Fruit fly (Drosophila melanogaster) whole organism, embryonic: ENCODE data around the gene Jhbp1.

Source experiments
- Abd-B ChIP-seq: fragments of 200-800 bp; sonication (Bioruptor generic); optimal IDR thresholded peaks from 2 replicates; lab custom pipeline; 2018; ENCODE audit warnings: missing biosample characterization, mild to moderate bottlenecking, missing genetic modification characterization, moderate library complexity
- Bdp1 ChIP-seq: fragments of 200-800 bp; sonication (Bioruptor generic); optimal IDR thresholded peaks from 3 replicates; lab custom pipeline; 2016; ENCODE audit warnings: missing biosample characterization, missing genetic modification characterization
- CG10431 ChIP-seq: fragments of 200-800 bp; sonication (Bioruptor generic); optimal IDR thresholded peaks from 3 replicates; lab custom pipeline; 2018; ENCODE audit warnings: missing biosample characterization, mild to moderate bottlenecking, missing genetic modification characterization
- CG10979 ChIP-seq: fragments of 200-800 bp; sonication (Bioruptor generic); optimal IDR thresholded peaks from 2 replicates; lab custom pipeline; 2018; ENCODE audit warnings: missing biosample characterization, mild to moderate bottlenecking, missing genetic modification characterization, moderate library complexity
- CG12104 ChIP-seq: fragments of 200-800 bp; sonication (Bioruptor generic); optimal IDR thresholded peaks from 3 replicates; lab custom pipeline; 2016; ENCODE audit warnings: missing biosample characterization, missing genetic modification characterization
- CG12659 ChIP-seq: fragments of 200-800 bp; sonication (Bioruptor generic); optimal IDR thresholded peaks from 3 replicates; lab custom pipeline; 2017; ENCODE audit warnings: mild to moderate bottlenecking, missing biosample characterization, missing genetic modification reagents, missing genetic modification characterization
- CG12744 ChIP-seq: fragments of 200-800 bp; sonication (Bioruptor generic); optimal IDR thresholded peaks from 2 replicates; lab custom pipeline; 2016; ENCODE audit warnings: missing biosample characterization, missing genetic modification characterization
- CG13424 ChIP-seq: fragments of 200-800 bp; sonication (Bioruptor generic); optimal IDR thresholded peaks from 2 replicates; lab custom pipeline; 2019; ENCODE audit warnings: missing biosample characterization, mild to moderate bottlenecking, missing genetic modification characterization, moderate library complexity
- CG15696 ChIP-seq: fragments of 200-800 bp; sonication (Bioruptor generic); optimal IDR thresholded peaks from 2 replicates; lab custom pipeline; 2019; ENCODE audit warnings: missing biosample characterization, mild to moderate bottlenecking, missing genetic modification characterization, moderate library complexity
- CG1603 ChIP-seq: fragments of 200-800 bp; sonication (Bioruptor generic); optimal IDR thresholded peaks from 2 replicates; lab custom pipeline; 2019; ENCODE audit warnings: missing biosample characterization, mild to moderate bottlenecking, missing genetic modification characterization, moderate library complexity
- CG16815 ChIP-seq: fragments of 200-800 bp; sonication (Bioruptor generic); optimal IDR thresholded peaks from 3 replicates; lab custom pipeline; 2017; ENCODE audit warnings: missing biosample characterization, mild to moderate bottlenecking, missing genetic modification characterization
- CG32772 ChIP-seq: fragments of 200-800 bp; sonication (Bioruptor generic); IDR thresholded peaks from 2 replicates; pipeline ENCODE4 v1.3.6; 2022; ENCODE audit warnings: missing biosample characterization, missing genetic modification characterization
- CG33557 ChIP-seq: fragments of 200-800 bp; sonication (Bioruptor generic); optimal IDR thresholded peaks from 2 replicates; lab custom pipeline; 2019; ENCODE audit warnings: missing biosample characterization, mild to moderate bottlenecking, missing genetic modification characterization, moderate library complexity
- CG4707 ChIP-seq: fragments of 200-800 bp; sonication (Bioruptor generic); optimal IDR thresholded peaks from 2 replicates; lab custom pipeline; 2018; ENCODE audit warnings: missing biosample characterization, mild to moderate bottlenecking, missing genetic modification characterization, moderate library complexity
- CG4730 ChIP-seq: fragments of 200-800 bp; sonication (Bioruptor generic); IDR thresholded peaks from 2 replicates; pipeline ENCODE4 v1.3.6; 2022; ENCODE audit warnings: missing biosample characterization, missing genetic modification characterization
- CG5180 ChIP-seq: fragments of 200-800 bp; sonication (Bioruptor generic); optimal IDR thresholded peaks from 3 replicates; lab custom pipeline; 2017; ENCODE audit warnings: missing biosample characterization, missing genetic modification characterization, mild to moderate bottlenecking, moderate library complexity, missing genetic modification reagents
- CG6654 ChIP-seq: fragments of 200-800 bp; sonication (Bioruptor generic); optimal IDR thresholded peaks from 2 replicates; lab custom pipeline; 2017; ENCODE audit warnings: missing biosample characterization, mild to moderate bottlenecking, missing genetic modification characterization
- CG6765 ChIP-seq: fragments of 200-800 bp; sonication (Bioruptor generic); optimal IDR thresholded peaks from 3 replicates; lab custom pipeline; 2017; ENCODE audit warnings: missing biosample characterization, mild to moderate bottlenecking, missing genetic modification characterization
- CG7271 ChIP-seq: fragments of 200-800 bp; sonication (Bioruptor generic); optimal IDR thresholded peaks from 2 replicates; lab custom pipeline; 2018; ENCODE audit warnings: missing biosample characterization, mild to moderate bottlenecking, missing genetic modification characterization, moderate library complexity
- CG8478 ChIP-seq: fragments of >200 bp; optimal IDR thresholded peaks from 2 replicates; lab custom pipeline; 2018
- CG9727 ChIP-seq: fragments of 200-800 bp; sonication (Bioruptor generic); optimal IDR thresholded peaks from 3 replicates; lab custom pipeline; 2017; ENCODE audit warnings: missing biosample characterization, mild to moderate bottlenecking, missing genetic modification characterization
- CrebB ChIP-seq: fragments of 200-800 bp; sonication (Bioruptor generic); optimal IDR thresholded peaks from 3 replicates; lab custom pipeline; 2018; ENCODE audit warnings: missing biosample characterization, mild to moderate bottlenecking, missing genetic modification characterization
- Deaf1 ChIP-seq: fragments of 200-800 bp; optimal IDR thresholded peaks from 3 replicates; lab custom pipeline; 2019; ENCODE audit warnings: missing biosample characterization, mild to moderate bottlenecking, missing genetic modification characterization, moderate library complexity
- Gug ChIP-seq: fragments of 200-800 bp; sonication (Bioruptor generic); IDR thresholded peaks from 4 replicates; pipeline ENCODE4 v1.3.6; 2022; ENCODE audit warnings: missing biosample characterization, missing genetic modification characterization
- HLH4C ChIP-seq: fragments of 200-800 bp; sonication (Bioruptor generic); IDR thresholded peaks from 3 replicates; pipeline ENCODE4 v1.3.6; 2022; ENCODE audit warnings: missing biosample characterization, missing genetic modification characterization; ENCODE audit not compliant: partially characterized antibody
- Kr ChIP-seq: fragments of 200-800 bp; sonication (Bioruptor generic); optimal IDR thresholded peaks from 2 replicates; lab custom pipeline; 2017; ENCODE audit warnings: missing biosample characterization, mild to moderate bottlenecking, missing genetic modification characterization
- Med ChIP-seq: fragments of 200-800 bp; sonication (Bioruptor generic); peaks from one replicate; lab custom pipeline; 2016; ENCODE audit warnings: missing biosample characterization, missing genetic modification characterization, mild to moderate bottlenecking, inconsistent platforms, moderate library complexity
- Oaz ChIP-seq: fragments of 200-800 bp; sonication (Bioruptor generic); IDR thresholded peaks from 2 replicates; pipeline ENCODE4 v1.3.6; 2022; ENCODE audit warnings: missing biosample characterization, missing genetic modification characterization
- Rx ChIP-seq: fragments of 200-800 bp; sonication (Bioruptor generic); IDR thresholded peaks from 2 replicates; pipeline ENCODE4 v1.3.6; 2022; ENCODE audit warnings: missing biosample characterization, missing genetic modification characterization
- Spps ChIP-seq: fragments of 200-800 bp; sonication (Bioruptor generic); optimal IDR thresholded peaks from 2 replicates; lab custom pipeline; 2018; ENCODE audit warnings: missing biosample characterization, mild to moderate bottlenecking, missing genetic modification characterization
- ap ChIP-seq: fragments of 200-800 bp; sonication (Bioruptor generic); IDR thresholded peaks from 2 replicates; pipeline ENCODE4 v1.3.6; 2022; ENCODE audit warnings: missing biosample characterization, missing genetic modification characterization
- cato ChIP-seq: fragments of 200-800 bp; sonication (Bioruptor generic); optimal IDR thresholded peaks from 2 replicates; lab custom pipeline; 2016; ENCODE audit warnings: missing biosample characterization, missing genetic modification characterization, borderline replicate concordance
- caup ChIP-seq: fragments of 200-800 bp; sonication (Bioruptor generic); optimal IDR thresholded peaks from 3 replicates; lab custom pipeline; 2017; ENCODE audit warnings: missing biosample characterization, mild to moderate bottlenecking, missing genetic modification characterization, moderate library complexity; ENCODE audit not compliant: severe bottlenecking
- crol ChIP-seq: fragments of 200-800 bp; sonication (Bioruptor generic); IDR thresholded peaks from 2 replicates; pipeline ENCODE4 v1.3.6; 2022; ENCODE audit warnings: missing biosample characterization, missing genetic modification characterization
- ems ChIP-seq: fragments of 200-800 bp; sonication (Bioruptor generic); optimal IDR thresholded peaks from 3 replicates; lab custom pipeline; 2016; ENCODE audit warnings: missing biosample characterization, missing genetic modification characterization
- en ChIP-seq: fragments of 200-800 bp; sonication (Bioruptor generic); optimal IDR thresholded peaks from 2 replicates; lab custom pipeline; 2016; ENCODE audit warnings: missing biosample characterization, missing genetic modification characterization
- ewg ChIP-seq: fragments of 200-800 bp; sonication (Bioruptor generic); optimal IDR thresholded peaks from 3 replicates; lab custom pipeline; 2017; ENCODE audit warnings: mild to moderate bottlenecking, missing biosample characterization, missing genetic modification reagents, missing genetic modification characterization
- fd96Cb ChIP-seq: fragments of 200-800 bp; sonication (Bioruptor generic); optimal IDR thresholded peaks from 2 replicates; lab custom pipeline; 2018; ENCODE audit warnings: missing biosample characterization, mild to moderate bottlenecking, missing genetic modification characterization, moderate library complexity
- hbn ChIP-seq: fragments of 200-800 bp; sonication (Bioruptor generic); IDR thresholded peaks from 2 replicates; pipeline ENCODE4 v1.3.6; 2022; ENCODE audit warnings: missing biosample characterization, missing genetic modification characterization; ENCODE audit not compliant: partially characterized antibody
- nau ChIP-seq: fragments of 200-800 bp; sonication (Bioruptor generic); optimal IDR thresholded peaks from 3 replicates; lab custom pipeline; 2017; ENCODE audit warnings: missing biosample characterization, mild to moderate bottlenecking, missing genetic modification characterization, missing genetic modification reagents
- pros ChIP-seq: fragments of 200-800 bp; sonication (Bioruptor generic); optimal IDR thresholded peaks from 3 replicates; lab custom pipeline; 2019; ENCODE audit warnings: missing biosample characterization, mild to moderate bottlenecking, missing genetic modification characterization, moderate library complexity
- row ChIP-seq: fragments of 200-800 bp; sonication (Bioruptor generic); IDR thresholded peaks from 3 replicates; pipeline ENCODE4 v1.3.6; 2022; ENCODE audit warnings: missing biosample characterization, missing genetic modification characterization
- schlank ChIP-seq: fragments of 200-800 bp; sonication (Bioruptor generic); optimal IDR thresholded peaks from 2 replicates; lab custom pipeline; 2018; ENCODE audit warnings: missing biosample characterization, mild to moderate bottlenecking, missing genetic modification characterization
- tio ChIP-seq: fragments of 200-800 bp; sonication (Bioruptor generic); optimal IDR thresholded peaks from 2 replicates; lab custom pipeline; 2017; ENCODE audit warnings: missing biosample characterization, missing genetic modification characterization, inconsistent platforms
- tll ChIP-seq, 2 experiments: fragments of 200-800 bp in 1 of 2; fragments of >200 bp in 1 of 2; sonication (Bioruptor generic) in 1 of 2; optimal IDR thresholded peaks; 2 replicates each; lab custom pipeline; 2017 to 2019; ENCODE audit warnings: missing biosample characterization in 2 of 2, missing genetic modification characterization in 2 of 2, mild to moderate bottlenecking in 1 of 2, moderate library complexity in 1 of 2
- ttk ChIP-seq: fragments of 200-800 bp; sonication (Bioruptor generic); IDR thresholded peaks from 2 replicates; pipeline ENCODE4 v2.1.2; 2022; ENCODE audit warnings: missing biosample characterization, missing genetic modification characterization
- unpg ChIP-seq: fragments of 200-800 bp; sonication (Bioruptor generic); optimal IDR thresholded peaks from 3 replicates; lab custom pipeline; 2018; ENCODE audit warnings: missing biosample characterization, mild to moderate bottlenecking, missing genetic modification characterization, moderate library complexity
- z ChIP-seq: fragments of 200-800 bp; sonication (Bioruptor generic); IDR thresholded peaks from 3 replicates; pipeline ENCODE4 v1.3.6; 2022; ENCODE audit warnings: missing biosample characterization, missing genetic modification characterization
- zen ChIP-seq: fragments of 200-800 bp; sonication (Bioruptor generic); optimal IDR thresholded peaks from 3 replicates; lab custom pipeline; 2018; ENCODE audit warnings: missing biosample characterization, mild to moderate bottlenecking, missing genetic modification characterization, moderate library complexity
- zfh1 ChIP-seq: fragments of 200-800 bp; sonication (Bioruptor generic); IDR thresholded peaks from 3 replicates; pipeline ENCODE4 v1.3.6; 2022; ENCODE audit warnings: missing biosample characterization, missing genetic modification characterization

Jhbp1 gene

dm6 chr3R:5015168-5015567 lies 49.9 kb downstream of the Jhbp1 start (continued):
- TF ChIP-seq CG5180 (GFP tag; lab: Kevin White, UChicago) (peak; percentile 53), CG12104 (GFP tag; lab: Kevin White, UChicago) (peak; percentile 9), HLH4C (GFP tag; lab: Robert Waterston, UW) (no peak), CG4707 (GFP tag; lab: Kevin White, UChicago) (peak; percentile 36), CG4730 (GFP tag; lab: Robert Waterston, UW) (no peak), Gug (no peak), ap (GFP tag; lab: Robert Waterston, UW) (no peak), CG10979 (tag; lab: Kevin White, UChicago) (no peak), en (GFP tag; lab: Kevin White, UChicago) (no peak), CG7271 (tag; lab: Kevin White, UChicago) (peak; percentile 44), CrebB (tag; lab: Kevin White, UChicago) (peak; percentile 58), CG1603 (tag; lab: Kevin White, UChicago) (peak; percentile 39), hbn (GFP tag; lab: Robert Waterston, UW) (no peak), CG16815 (no peak), CG13424 (tag; lab: Kevin White, UChicago) (peak; percentile 43), Bdp1 (GFP tag; lab: Kevin White, UChicago) (no peak), CG12659 (peak; percentile 48), CG6654 (GFP tag; lab: Kevin White, UChicago) (no peak), z (GFP tag; lab: Robert Waterston, UW) (no peak), Oaz (GFP tag; lab: Robert Waterston, UW) (no peak), Spps (no peak), Med (GFP tag; lab: Kevin White, UChicago) (peak; percentile 79), zen (tag; lab: Kevin White, UChicago) (no peak), row (GFP tag; lab: Robert Waterston, UW) (no peak), nau (GFP tag; lab: Kevin White, UChicago) (peak; percentile 86), Rx (GFP tag; lab: Robert Waterston, UW) (no peak), Deaf1 (tag; lab: Kevin White, UChicago) (no peak), unpg (GFP tag; lab: Kevin White, UChicago) (peak; percentile 69), CG33557 (GFP tag; lab: Kevin White, UChicago) (no peak), fd96Cb (no peak), tio (GFP tag; lab: Kevin White, UChicago) (no peak), tll (GFP tag; optimal IDR thresholded peaks at IDR 0.05; lab: Kevin White, UChicago) (no peak), ttk (GFP tag; lab: Robert Waterston, UW) (0 out of 2 replicates have a peak, but pooled peaks have one; percentile 14), pros (GFP tag; lab: Kevin White, UChicago) (no peak), crol (GFP tag; lab: Robert Waterston, UW) (no peak), CG10431 (peak; percentile 7), CG6765 (GFP tag; lab: Kevin White, UChicago) (peak; percentile 83), CG12744 (no peak), caup (GFP tag; lab: Kevin White, UChicago) (peak; percentile 84), CG9727 (peak; percentile 20), Kr (GFP tag; lab: Kevin White, UChicago) (no peak), schlank (tag; lab: Kevin White, UChicago) (peak; percentile 69), ewg (GFP tag; lab: Kevin White, UChicago) (peak; percentile 14), CG32772 (no peak), ems (no peak), Abd-B (GFP tag; lab: Kevin White, UChicago) (no peak), CG8478 (lab: Kevin White, UChicago) (no peak), zfh1 (0 out of 3 replicates have a peak, but pooled peaks have one; percentile 5), CG15696 (tag; lab: Kevin White, UChicago) (no peak), cato (peak; percentile 10)
